Worm (Caenorhabditis elegans) whole organism, late embryonic: Measurements from ENCODE around the gene F20B6.4.
A peak's percentile ranks its signal among the peaks of the same experiment; 100 is the strongest.

Experiments
- C38D4.7 ChIP-seq: fragments of 200-800 bp; sonication (Bioruptor generic); optimal IDR thresholded peaks from 2 replicates; lab custom pipeline; 2018; ENCODE audit warnings: mild to moderate bottlenecking, missing genetic modification characterization, moderate library complexity, missing compliant biosample characterization
- K02D7.2 ChIP-seq: sonication (generic microtip); optimal IDR thresholded peaks from 2 replicates; lab custom pipeline; 2017; ENCODE audit warnings: mild to moderate bottlenecking, missing genetic modification characterization, missing compliant biosample characterization
- ceh-14 ChIP-seq: sonication (generic microtip); optimal IDR thresholded peaks from 2 replicates; lab custom pipeline; 2016; ENCODE audit warnings: missing genotype, missing genetic modification characterization, missing compliant biosample characterization
- ceh-18 ChIP-seq: sonication (generic microtip); optimal IDR thresholded peaks from 2 replicates; lab custom pipeline; 2016; ENCODE audit warnings: missing genetic modification characterization, missing compliant biosample characterization
- ceh-19 ChIP-seq: fragments of 200-800 bp; sonication (Bioruptor generic); optimal IDR thresholded peaks from 2 replicates; lab custom pipeline; 2018; ENCODE audit warnings: mild to moderate bottlenecking, missing genetic modification characterization, missing compliant biosample characterization
- ceh-24 ChIP-seq: sonication (generic microtip); optimal IDR thresholded peaks from 2 replicates; lab custom pipeline; 2016; ENCODE audit warnings: mild to moderate bottlenecking, missing genetic modification characterization, missing compliant biosample characterization
- ceh-31 ChIP-seq: sonication (generic microtip); optimal IDR thresholded peaks from 2 replicates; lab custom pipeline; 2016; ENCODE audit warnings: missing genetic modification characterization, missing compliant biosample characterization
- ceh-34 ChIP-seq: sonication (generic microtip); optimal IDR thresholded peaks from 2 replicates; lab custom pipeline; 2016; ENCODE audit warnings: mild to moderate bottlenecking, missing genetic modification characterization, missing compliant biosample characterization
- ceh-45 ChIP-seq: fragments of 200-800 bp; sonication (Bioruptor generic); IDR thresholded peaks from 2 replicates; pipeline ENCODE4 v1.3.6; 2022; ENCODE audit warnings: missing genetic modification reagents, missing genetic modification characterization, missing compliant biosample characterization
- ceh-48 ChIP-seq: sonication (generic microtip); optimal IDR thresholded peaks from 2 replicates; lab custom pipeline; 2016; ENCODE audit warnings: missing genetic modification characterization, inconsistent platforms, missing compliant biosample characterization
- ceh-6 ChIP-seq: fragments of 200-800 bp; sonication (Bioruptor generic); optimal IDR thresholded peaks from 2 replicates; lab custom pipeline; 2018; ENCODE audit warnings: mild to moderate bottlenecking, missing genetic modification characterization, missing compliant biosample characterization
- dmd-4 ChIP-seq: sonication (generic microtip); optimal IDR thresholded peaks from 2 replicates; lab custom pipeline; 2016; ENCODE audit warnings: borderline replicate concordance, missing genetic modification characterization, missing compliant biosample characterization
- dve-1 ChIP-seq: sonication (generic microtip); optimal IDR thresholded peaks from 2 replicates; lab custom pipeline; 2017; ENCODE audit warnings: antibody characterized with exemption, mild to moderate bottlenecking, missing genetic modification characterization, missing compliant biosample characterization
- elt-2 ChIP-seq: sonication (generic microtip); optimal IDR thresholded peaks from 2 replicates; lab custom pipeline; 2016; ENCODE audit warnings: missing genetic modification reagents, missing genetic modification characterization, missing compliant biosample characterization
- elt-4 ChIP-seq: sonication (generic microtip); optimal IDR thresholded peaks from 2 replicates; lab custom pipeline; 2016; ENCODE audit warnings: missing genetic modification characterization, missing compliant biosample characterization
- eyg-1 ChIP-seq: sonication (generic microtip); optimal IDR thresholded peaks from 2 replicates; lab custom pipeline; 2016; ENCODE audit warnings: missing genotype, missing genetic modification characterization, missing compliant biosample characterization
- fax-1 ChIP-seq: sonication (generic microtip); optimal IDR thresholded peaks from 2 replicates; lab custom pipeline; 2016; ENCODE audit warnings: missing genotype, missing genetic modification characterization, missing compliant biosample characterization
- fkh-10 ChIP-seq: fragments of 150-350 bp; optimal IDR thresholded peaks from 2 replicates; lab custom pipeline; 2014; ENCODE audit warnings: missing biosample characterization, missing genetic modification reagents, missing genetic modification characterization
- fkh-6 ChIP-seq: sonication (generic microtip); optimal IDR thresholded peaks from 2 replicates; lab custom pipeline; 2016; ENCODE audit warnings: missing genetic modification characterization, missing compliant biosample characterization
- gmeb-2 ChIP-seq: sonication (generic microtip); optimal IDR thresholded peaks from 2 replicates; lab custom pipeline; 2016; ENCODE audit warnings: missing genetic modification characterization, inconsistent platforms, missing compliant biosample characterization
- hlh-13 ChIP-seq: fragments of 200-800 bp; sonication (Bioruptor generic); optimal IDR thresholded peaks from 2 replicates; lab custom pipeline; 2018; ENCODE audit warnings: mild to moderate bottlenecking, missing genetic modification characterization, missing compliant biosample characterization
- hlh-30 ChIP-seq: sonication (generic microtip); optimal IDR thresholded peaks from 2 replicates; lab custom pipeline; 2017; ENCODE audit warnings: antibody characterized with exemption, missing genetic modification characterization, missing compliant biosample characterization; ENCODE audit not compliant: insufficient read depth
- hlh-6 ChIP-seq: sonication (generic microtip); optimal IDR thresholded peaks from 2 replicates; lab custom pipeline; 2016; ENCODE audit warnings: missing genotype, missing genetic modification characterization, missing compliant biosample characterization
- hlh-8 ChIP-seq: sonication (generic microtip); optimal IDR thresholded peaks from 2 replicates; lab custom pipeline; 2016; ENCODE audit warnings: missing genotype, missing genetic modification characterization, missing compliant biosample characterization
- lim-6 ChIP-seq: sonication (generic microtip); optimal IDR thresholded peaks from 2 replicates; lab custom pipeline; 2016; ENCODE audit warnings: missing genetic modification characterization, missing compliant biosample characterization
- lin-11 ChIP-seq: fragments of 200-800 bp; sonication (Bioruptor generic); optimal IDR thresholded peaks from 2 replicates; lab custom pipeline; 2018; ENCODE audit warnings: mild to moderate bottlenecking, missing genetic modification characterization, missing compliant biosample characterization
- mec-3 ChIP-seq: sonication (generic microtip); optimal IDR thresholded peaks from 2 replicates; lab custom pipeline; 2016; ENCODE audit warnings: borderline replicate concordance, missing genetic modification characterization, missing compliant biosample characterization
- nhr-11 ChIP-seq: fragments of 150-350 bp; optimal IDR thresholded peaks from 2 replicates; lab custom pipeline; 2014; ENCODE audit warnings: missing biosample characterization, missing genetic modification characterization
- odd-2 ChIP-seq: sonication (generic microtip); optimal IDR thresholded peaks from 2 replicates; lab custom pipeline; 2017; ENCODE audit warnings: antibody characterized with exemption, mild to moderate bottlenecking, missing genetic modification characterization, missing compliant biosample characterization
- pag-3 ChIP-seq: sonication (generic microtip); optimal IDR thresholded peaks from 2 replicates; lab custom pipeline; 2016; ENCODE audit warnings: missing compliant biosample characterization, missing genetic modification characterization, borderline replicate concordance
- pat-9 ChIP-seq: fragments of 200-800 bp; sonication (Bioruptor generic); optimal IDR thresholded peaks from 2 replicates; lab custom pipeline; 2018; ENCODE audit warnings: mild to moderate bottlenecking, missing genetic modification characterization, moderate library complexity, missing compliant biosample characterization
- pax-1 ChIP-seq: fragments of 150-350 bp; optimal IDR thresholded peaks from 2 replicates; lab custom pipeline; 2014; ENCODE audit warnings: missing biosample characterization, missing genetic modification characterization
- pha-2 ChIP-seq: sonication (generic microtip); optimal IDR thresholded peaks from 2 replicates; lab custom pipeline; 2017; ENCODE audit warnings: mild to moderate bottlenecking, missing genetic modification characterization, missing compliant biosample characterization
- pha-4 ChIP-seq: fragments of 150-350 bp; optimal IDR thresholded peaks from 2 replicates; lab custom pipeline; 2018; ENCODE audit warnings: missing biosample characterization, missing genetic modification reagents, missing genetic modification characterization
- pqm-1 ChIP-seq: sonication (generic microtip); optimal IDR thresholded peaks from 2 replicates; lab custom pipeline; 2016; ENCODE audit warnings: missing genetic modification characterization, missing compliant biosample characterization
- pros-1 ChIP-seq: fragments of 150-350 bp; optimal IDR thresholded peaks from 2 replicates; lab custom pipeline; 2014; ENCODE audit warnings: missing biosample characterization, missing genetic modification reagents, missing genetic modification characterization
- ref-2 ChIP-seq: sonication (generic microtip); optimal IDR thresholded peaks from 2 replicates; lab custom pipeline; 2016; ENCODE audit warnings: missing genetic modification characterization, missing compliant biosample characterization
- rnt-1 ChIP-seq: sonication (generic microtip); optimal IDR thresholded peaks from 2 replicates; lab custom pipeline; 2016; ENCODE audit warnings: missing genetic modification characterization, missing compliant biosample characterization
- sdc-2 ChIP-seq: sonication (generic microtip); optimal IDR thresholded peaks from 2 replicates; lab custom pipeline; 2016; ENCODE audit warnings: missing genotype, missing genetic modification characterization, missing compliant biosample characterization
- sox-2 ChIP-seq: fragments of 200-800 bp; sonication (Bioruptor generic); IDR thresholded peaks from 2 replicates; pipeline ENCODE4 v1.3.6; 2022; ENCODE audit warnings: missing genetic modification reagents, missing genetic modification characterization, missing compliant biosample characterization
- sox-4 ChIP-seq: sonication (generic microtip); optimal IDR thresholded peaks from 2 replicates; lab custom pipeline; 2017; ENCODE audit warnings: mild to moderate bottlenecking, missing genetic modification characterization, inconsistent platforms, missing compliant biosample characterization
- syd-9 ChIP-seq: sonication (generic microtip); optimal IDR thresholded peaks from 2 replicates; lab custom pipeline; 2016; ENCODE audit warnings: mild to moderate bottlenecking, missing genetic modification characterization, moderate library complexity, missing compliant biosample characterization
- tbx-2 ChIP-seq: sonication (generic microtip); optimal IDR thresholded peaks from 2 replicates; lab custom pipeline; 2016; ENCODE audit warnings: missing genetic modification characterization, missing compliant biosample characterization
- tbx-7 ChIP-seq: sonication (generic microtip); optimal IDR thresholded peaks from 2 replicates; lab custom pipeline; 2016; ENCODE audit warnings: missing genotype, missing genetic modification characterization, missing compliant biosample characterization
- unc-42 ChIP-seq: sonication (generic microtip); optimal IDR thresholded peaks from 2 replicates; lab custom pipeline; 2016; ENCODE audit warnings: missing genotype, missing genetic modification characterization, missing compliant biosample characterization
- zip-5 ChIP-seq: sonication (generic microtip); optimal IDR thresholded peaks from 2 replicates; lab custom pipeline; 2016; ENCODE audit warnings: missing genetic modification characterization, missing compliant biosample characterization
- ztf-16 ChIP-seq: sonication (generic microtip); optimal IDR thresholded peaks from 2 replicates; lab custom pipeline; 2017; ENCODE audit warnings: missing genetic modification characterization, missing compliant biosample characterization

The F20B6.4 gene

DNA sequence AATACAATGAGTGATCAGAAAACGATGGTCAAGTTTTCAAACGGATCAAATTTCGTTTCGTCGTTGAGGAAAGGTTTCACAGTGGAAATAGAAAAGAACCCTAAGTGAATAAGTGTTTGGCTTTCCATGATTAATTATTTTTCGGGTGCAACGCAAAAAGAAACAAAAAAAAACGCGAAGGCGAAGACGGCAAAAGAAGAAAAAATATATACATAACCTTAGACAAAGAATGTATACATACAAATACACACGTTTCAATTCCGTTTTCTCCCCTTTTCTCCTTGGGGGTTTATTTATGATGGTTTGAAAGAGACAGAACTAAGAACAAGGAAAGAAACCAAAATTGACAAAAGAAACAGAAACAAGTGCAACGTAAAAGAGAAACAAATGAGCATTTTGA is 34.4 kb downstream of the F20B6.4 start:
- TF ChIP-seq pqm-1 (tag; lab: Kevin White, UChicago) (no peak), ceh-45 (GFP tag; lab: Robert Waterston, UW) (no peak), lim-6 (no peak), hlh-13 (GFP tag; lab: Kevin White, UChicago) (no peak), dve-1 (no peak), ceh-24 (tag; lab: Kevin White, UChicago) (no peak), fkh-10 (GFP tag; lab: Kevin White, UChicago) (no peak), ceh-48 (no peak), ceh-31 (no peak), elt-2 (no peak), sox-4 (no peak), nhr-11 (tag; lab: Kevin White, UChicago) (no peak)

- no peak for TF ChIP-seq ceh-19 (GFP tag; lab: Kevin White, UChicago)
- no peak for TF ChIP-seq hlh-13 (GFP tag; lab: Kevin White, UChicago)
- TF ChIP-seq sdc-2, result no peak
- no peak for TF ChIP-seq lim-6
- TF ChIP-seq fax-1, result no peak
- TF ChIP-seq K02D7.2 (tag; lab: Kevin White, UChicago), result no peak
- no peak for TF ChIP-seq pag-3
- TF ChIP-seq ceh-31, result no peak
- no peak for TF ChIP-seq dmd-4 (tag; lab: Kevin White, UChicago)
- TF ChIP-seq fkh-6 (tag; lab: Kevin White, UChicago), result no peak
Observed at ce11 chrX:4159929-4160328, 36.4 kb downstream of the F20B6.4 start.

ce11 chrX:4159185-4159871 is 37.0 kb downstream of the F20B6.4 start:
- TF ChIP-seq tbx-2, result no peak
- peak; percentile 93 for TF ChIP-seq unc-42 (tag; lab: Kevin White, UChicago)
- TF ChIP-seq pat-9 (tag; lab: Kevin White, UChicago), result no peak
- TF ChIP-seq fkh-10 (GFP tag; lab: Kevin White, UChicago), result no peak
- TF ChIP-seq, all 69 proteins: peak for 1

DNA sequence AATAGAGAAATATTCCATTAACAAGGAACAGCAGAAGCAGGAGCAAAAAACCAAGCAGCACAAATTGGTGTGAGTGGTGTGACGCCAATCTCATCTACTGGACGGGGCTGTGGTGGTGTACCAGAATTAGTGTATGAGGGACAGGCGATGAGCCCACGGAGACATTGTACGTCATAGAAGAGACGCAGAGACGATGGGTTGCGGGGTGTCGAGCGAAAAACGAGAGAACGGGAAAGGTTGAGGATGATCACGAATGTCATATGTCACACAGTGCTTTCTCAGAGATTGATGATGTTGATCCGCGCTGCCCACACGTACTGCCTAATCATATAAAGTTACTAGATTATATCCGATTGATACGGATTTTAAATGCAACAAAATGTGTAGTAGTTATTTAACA is 38.4 kb downstream of the F20B6.4 start:
- TF ChIP-seq hlh-30 (tag; lab: Kevin White, UChicago) (peak; percentile 52), sox-2 (GFP tag; lab: Robert Waterston, UW) (no peak), lin-11 (tag; lab: Kevin White, UChicago) (no peak), pros-1 (tag; lab: Kevin White, UChicago) (no peak), ztf-16 (tag; lab: Kevin White, UChicago) (no peak), tbx-7 (tag; lab: Kevin White, UChicago) (no peak), zip-5 (tag; lab: Kevin White, UChicago) (no peak), fkh-10 (GFP tag; lab: Kevin White, UChicago) (no peak), mec-3 (tag; lab: Kevin White, UChicago) (no peak), ceh-34 (no peak), ceh-6 (GFP tag; lab: Kevin White, UChicago) (no peak), dmd-4 (tag; lab: Kevin White, UChicago) (no peak), gmeb-2 (tag; lab: Kevin White, UChicago) (no peak), ceh-19 (GFP tag; lab: Kevin White, UChicago) (no peak), elt-4 (no peak), eyg-1 (tag; lab: Kevin White, UChicago) (no peak), ceh-14 (no peak), rnt-1 (no peak), ceh-31 (peak; percentile 42), pat-9 (tag; lab: Kevin White, UChicago) (no peak), nhr-11 (tag; lab: Kevin White, UChicago) (no peak), ceh-18 (tag; lab: Kevin White, UChicago) (no peak), hlh-8 (tag; lab: Kevin White, UChicago) (no peak), ref-2 (tag; lab: Kevin White, UChicago) (peak; percentile 28), hlh-6 (tag; lab: Kevin White, UChicago) (no peak), pax-1 (no peak), tbx-2 (peak; percentile 41), odd-2 (tag; lab: Kevin White, UChicago) (no peak), syd-9 (no peak), C38D4.7 (GFP tag; lab: Kevin White, UChicago) (no peak), pha-2 (tag; lab: Kevin White, UChicago) (no peak), pha-4 (tag; lab: Kevin White, UChicago) (no peak)
